Fruit fly (Drosophila melanogaster): ENCODE results near the gene shep.
A peak's percentile ranks its signal among the peaks of the same experiment; 100 is the strongest.

Gene shep

DNA sequence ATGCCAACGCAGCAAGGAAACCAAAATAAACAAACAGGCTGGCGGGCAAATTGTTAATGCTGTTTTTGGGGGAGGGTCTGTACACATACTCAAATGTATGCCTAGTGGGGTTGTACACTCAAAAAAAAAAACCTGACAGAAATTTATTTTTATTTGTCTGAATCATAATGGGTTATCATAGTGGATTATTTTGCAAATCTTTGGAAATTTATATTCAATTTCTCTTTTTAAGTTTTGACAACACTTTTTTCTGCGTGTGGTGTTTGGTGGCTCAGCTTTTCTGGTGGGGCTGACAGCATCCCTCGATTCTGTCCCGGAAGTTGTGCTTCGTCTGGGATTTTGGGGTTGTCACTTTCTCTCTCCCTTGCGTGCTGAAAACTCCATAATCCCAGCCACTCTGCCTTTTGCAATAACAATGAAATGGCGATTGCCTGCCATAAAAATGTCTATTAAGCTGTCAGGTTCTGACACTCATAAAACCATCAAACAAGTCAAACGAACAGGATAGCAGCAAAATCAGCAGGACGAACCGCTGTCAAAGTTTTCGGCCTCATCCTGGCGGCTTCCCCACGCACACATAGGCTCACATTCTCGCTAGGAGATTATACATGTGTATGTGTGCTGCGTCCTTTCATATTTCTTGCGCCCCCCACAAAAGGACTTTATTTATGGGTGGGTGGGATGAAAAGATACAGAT lies 122.7 kb downstream of the shep start (continued):
- no peak; the same call in 2 of the 3 replicates for TF ChIP-seq CG2889 (GFP tag; IDR thresholded peaks at IDR 0.05)
- TF ChIP-seq CG15479 (GFP tag; optimal IDR thresholded peaks at IDR 0.05): no peak
- TF ChIP-seq MESR4 (GFP tag; optimal IDR thresholded peaks at IDR 0.05): no peak
- no peak for TF ChIP-seq ftz-f1 (GFP tag; optimal IDR thresholded peaks at IDR 0.05)
- TF ChIP-seq lov (optimal IDR thresholded peaks at IDR 0.05): no peak
- TF ChIP-seq lov (GFP tag; IDR thresholded peaks at IDR 0.05): 0 out of 3 replicates have a peak, but pooled peaks have one; percentile 35
- TF ChIP-seq CG8281 (tag; optimal IDR thresholded peaks at IDR 0.05): peak; percentile 47
- peak; percentile 35 for TF ChIP-seq CG1792 (GFP tag; optimal IDR thresholded peaks at IDR 0.05)
- peak; percentile 85 for TF ChIP-seq stc (GFP tag; IDR thresholded peaks at IDR 0.05)
- peak; percentile 54 for TF ChIP-seq CG1647 (GFP tag; optimal IDR thresholded peaks at IDR 0.05)
- no peak for TF ChIP-seq trem (tag; optimal IDR thresholded peaks at IDR 0.05)
- TF ChIP-seq CG3163 (GFP tag; optimal IDR thresholded peaks at IDR 0.05): peak; percentile 52
- no peak for TF ChIP-seq CG17568 (GFP tag; optimal IDR thresholded peaks at IDR 0.05)
- TF ChIP-seq Elba2 (GFP tag; optimal IDR thresholded peaks at IDR 0.05): no peak
- TF ChIP-seq Ets97D (GFP tag; optimal IDR thresholded peaks at IDR 0.05): peak; percentile 37
- peak; percentile 6 for TF ChIP-seq Lhr (GFP tag; optimal IDR thresholded peaks at IDR 0.05)
- TF ChIP-seq ap (GFP tag; IDR thresholded peaks at IDR 0.05): peak; percentile 65
- TF ChIP-seq gcm (GFP tag; optimal IDR thresholded peaks at IDR 0.05): peak; percentile 49
- TF ChIP-seq Kr (GFP tag; optimal IDR thresholded peaks at IDR 0.05): no peak
- peak; percentile 63; the same call in 1 of the 2 replicates for TF ChIP-seq CG6272 (GFP tag; IDR thresholded peaks at IDR 0.05)
- TF ChIP-seq CG12071 (GFP tag; optimal IDR thresholded peaks at IDR 0.05): peak; percentile 64
- peak; percentile 51 for TF ChIP-seq CG10959 (GFP tag; IDR thresholded peaks at IDR 0.05)
- TF ChIP-seq CG4404 (GFP tag; IDR thresholded peaks at IDR 0.05): no peak
- no peak for TF ChIP-seq CG34224 (GFP tag; IDR thresholded peaks at IDR 0.05; ENCODE audit: partially characterized antibody)
- no peak for TF ChIP-seq CG10274 (GFP tag; optimal IDR thresholded peaks at IDR 0.05)
- no peak for TF ChIP-seq fd102C (GFP tag; optimal IDR thresholded peaks at IDR 0.05)
- peak in 1 of 2 experiments; percentile 80 for TF ChIP-seq bsh (GFP tag; optimal IDR thresholded peaks at IDR 0.05)
- TF ChIP-seq zen2 (GFP tag; IDR thresholded peaks at IDR 0.05; ENCODE audit: partially characterized antibody): no peak
- TF ChIP-seq D (optimal IDR thresholded peaks at IDR 0.05): no peak
- peak; percentile 46 for TF ChIP-seq D (GFP tag; optimal IDR thresholded peaks at IDR 0.05)
- TF ChIP-seq CG14050 (GFP tag; IDR thresholded peaks at IDR 0.05): peak; percentile 61; the same call in 2 of the 3 replicates
- peak; percentile 44 for TF ChIP-seq vfl (GFP tag; optimal IDR thresholded peaks at IDR 0.05)
- TF ChIP-seq CG6254 (GFP tag; optimal IDR thresholded peaks at IDR 0.05): peak; percentile 57
- peak; percentile 74 for TF ChIP-seq Blimp-1 (GFP tag; optimal IDR thresholded peaks at IDR 0.05)
- TF ChIP-seq luna (GFP tag; optimal IDR thresholded peaks at IDR 0.05): no peak
- TF ChIP-seq CG9817 (tag; optimal IDR thresholded peaks at IDR 0.05): peak; percentile 66
- TF ChIP-seq MBD-R2 (GFP tag; IDR thresholded peaks at IDR 0.05): peak; percentile 66
- peak; percentile 64 for TF ChIP-seq tx (GFP tag; optimal IDR thresholded peaks at IDR 0.05)
- no peak for TF ChIP-seq phol (tag; optimal IDR thresholded peaks at IDR 0.05)
- TF ChIP-seq H2.0 (GFP tag; IDR thresholded peaks at IDR 0.05): peak; percentile 78
- TF ChIP-seq yki (optimal IDR thresholded peaks at IDR 0.05): no peak
- TF ChIP-seq cato (GFP tag; optimal IDR thresholded peaks at IDR 0.05; ENCODE audit: borderline replicate concordance): peak; percentile 59
- no peak for TF ChIP-seq Pdp1 (GFP tag; optimal IDR thresholded peaks at IDR 0.05)
- no peak for TF ChIP-seq br (optimal IDR thresholded peaks at IDR 0.05)
- TF ChIP-seq CG31441 (GFP tag; IDR thresholded peaks at IDR 0.05): no peak; the same call in none of the 2 replicates
- TF ChIP-seq CG18011 (GFP tag; optimal IDR thresholded peaks at IDR 0.05): peak; percentile 49
- no peak for TF ChIP-seq tll (GFP tag; optimal IDR thresholded peaks at IDR 0.05)
- TF ChIP-seq usp (GFP tag; optimal IDR thresholded peaks at IDR 0.05): no peak
- peak; percentile 82; the same call in 1 of the 2 replicates for TF ChIP-seq sisA (GFP tag; IDR thresholded peaks at IDR 0.05)
- TF ChIP-seq Stat92E (GFP tag; optimal IDR thresholded peaks at IDR 0.05): no peak

Data from whole organism, embryonic.